Worm (Caenorhabditis elegans) whole organism, L1 larva: Measurements from ENCODE around the gene spe-36.

Experiments used
- rnt-1 ChIP-seq: sonication (generic microtip); optimal IDR thresholded peaks from 2 replicates; lab custom pipeline; 2016; ENCODE audit warnings: mild to moderate bottlenecking, missing genetic modification characterization, moderate library complexity, missing compliant biosample characterization
- sptf-1 ChIP-seq: fragments of 150-350 bp; optimal IDR thresholded peaks from 2 replicates; lab custom pipeline; 2014; ENCODE audit warnings: missing biosample characterization, missing genetic modification characterization

DNA sequence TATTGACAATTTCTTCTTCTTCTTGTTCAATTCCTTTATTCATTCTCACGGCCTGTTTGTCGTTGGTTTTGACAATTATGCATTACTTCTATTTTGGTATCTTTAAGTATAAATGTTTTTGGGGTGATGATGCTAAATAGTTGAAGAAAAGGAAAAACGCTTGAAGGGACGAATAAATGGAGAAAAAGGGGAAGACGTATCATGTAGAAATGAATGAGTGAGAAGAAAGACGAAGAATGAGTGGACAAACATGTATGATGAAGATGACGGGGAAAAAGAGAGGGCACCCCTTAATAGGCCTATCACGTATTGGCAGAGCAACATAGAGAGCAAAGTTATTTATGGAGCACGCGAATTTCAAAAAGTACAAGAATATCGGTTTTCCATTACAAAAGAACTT lies 43.4 kb downstream of the spe-36 start, which contains the start of gene M04B2.7:
- no peak for TF ChIP-seq rnt-1
- no peak for TF ChIP-seq sptf-1 (tag; lab: Kevin White, UChicago)
